Fruit fly (Drosophila melanogaster) whole organism, embryonic: ENCODE results near the gene tst.

Experiments used
- CG8944 ChIP-seq: fragments of 200-800 bp; sonication (Bioruptor generic); optimal IDR thresholded peaks from 3 replicates; lab custom pipeline; 2016; ENCODE audit warnings: missing biosample characterization, missing genetic modification characterization
- Deaf1 ChIP-seq: fragments of 200-800 bp; optimal IDR thresholded peaks from 3 replicates; lab custom pipeline; 2019; ENCODE audit warnings: missing biosample characterization, mild to moderate bottlenecking, missing genetic modification characterization, moderate library complexity
- zfh2 ChIP-seq: fragments of 200-800 bp; sonication (Bioruptor generic); optimal IDR thresholded peaks from 2 replicates; lab custom pipeline; 2016; ENCODE audit warnings: missing biosample characterization, missing genetic modification characterization

DNA sequence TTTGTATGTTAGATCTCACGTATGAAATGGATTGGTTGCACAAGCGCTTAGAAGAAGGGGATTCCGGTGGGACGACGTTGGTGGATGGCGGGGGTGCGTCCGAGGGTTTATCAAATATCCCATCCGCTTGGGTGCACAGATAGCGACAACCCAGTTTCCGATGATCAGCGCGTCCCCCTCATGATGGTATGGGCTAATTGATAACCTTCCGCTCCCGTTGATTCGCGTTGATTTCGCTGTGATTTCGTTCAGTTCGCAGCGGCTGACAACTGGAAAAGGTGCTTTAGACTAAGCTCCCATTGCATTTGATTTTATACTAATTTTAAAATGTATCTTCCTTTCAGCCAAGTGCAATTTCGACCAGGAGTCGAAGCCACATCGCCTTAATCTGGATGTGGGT, 16.9 kb upstream of the tst start:
- TF ChIP-seq zfh2 (GFP tag; lab: Kevin White, UChicago) (no peak), CG8944 (GFP tag; lab: Kevin White, UChicago) (no peak), Deaf1 (tag; lab: Kevin White, UChicago) (no peak)
